Fruit fly (Drosophila melanogaster): ENCODE data around the gene Pdp1.

The Pdp1 gene

dm6 chr3L:7865747-7866387 is 1.3 kb downstream of the Pdp1 start:
- TF ChIP-seq usp (GFP tag; optimal IDR thresholded peaks at IDR 0.05): no peak
- TF ChIP-seq CG9705 (GFP tag; optimal IDR thresholded peaks at IDR 0.05): no peak
- no peak for TF ChIP-seq N (GFP tag; optimal IDR thresholded peaks at IDR 0.05)
- no peak for TF ChIP-seq HLH106 (tag; optimal IDR thresholded peaks at IDR 0.05)
- no peak for TF ChIP-seq lola (GFP tag; optimal IDR thresholded peaks at IDR 0.05)
- TF ChIP-seq sv (GFP tag; optimal IDR thresholded peaks at IDR 0.05): no peak
- no peak for TF ChIP-seq dmrt93B (GFP tag; optimal IDR thresholded peaks at IDR 0.05)
- no peak for TF ChIP-seq pan (optimal IDR thresholded peaks at IDR 0.05)

DNA sequence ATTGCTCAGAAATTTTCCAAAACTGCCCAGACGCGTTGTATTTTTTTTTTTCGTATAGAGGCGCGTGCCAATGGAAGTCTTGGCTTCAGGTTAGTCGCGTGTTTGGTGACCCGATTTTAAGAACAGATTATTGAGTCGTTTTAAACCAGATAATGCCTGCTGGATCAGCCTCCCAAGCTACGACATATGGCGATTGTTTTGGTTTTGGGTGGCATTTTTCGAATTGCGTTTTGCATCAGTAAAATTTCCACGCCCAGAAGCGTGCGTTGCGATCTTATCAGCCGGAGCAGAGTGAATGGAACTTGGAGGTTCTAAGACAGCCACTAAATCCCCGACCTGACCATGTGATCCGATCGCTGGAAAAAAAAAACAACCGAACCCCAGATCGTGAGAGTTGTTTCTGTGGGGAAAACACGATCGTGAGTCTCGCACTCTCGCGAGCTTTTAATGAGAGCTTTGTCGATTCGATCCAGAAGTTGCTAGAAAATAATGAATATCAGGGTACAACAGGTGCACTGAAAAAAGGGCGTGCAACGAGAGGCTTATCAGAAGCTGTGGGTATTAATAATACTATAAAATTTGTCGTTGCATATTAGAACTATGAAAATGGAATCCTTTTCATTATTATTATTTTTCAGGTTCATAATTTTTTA is 1.9 kb downstream of the Pdp1 start:
- TF ChIP-seq h (GFP tag; optimal IDR thresholded peaks at IDR 0.05): peak; percentile 40
- no peak for TF ChIP-seq Mio (GFP tag; optimal IDR thresholded peaks at IDR 0.05)
- TF ChIP-seq pan (optimal IDR thresholded peaks at IDR 0.05): no peak
- no peak for TF ChIP-seq sage (GFP tag; optimal IDR thresholded peaks at IDR 0.05)

dm6 chr3L:7863766-7864305 is 3.3 kb downstream of the Pdp1 start:
- TF ChIP-seq Dif (GFP tag; optimal IDR thresholded peaks at IDR 0.05; ENCODE audit: partially characterized antibody): no peak
- TF ChIP-seq fru (GFP tag; optimal IDR thresholded peaks at IDR 0.05): peak; percentile 70
- no peak for TF ChIP-seq tai (GFP tag; optimal IDR thresholded peaks at IDR 0.05)
- no peak for TF ChIP-seq jim (GFP tag; optimal IDR thresholded peaks at IDR 0.05)
- TF ChIP-seq Sp1 (GFP tag; optimal IDR thresholded peaks at IDR 0.05): peak; percentile 80
- peak; percentile 72 for TF ChIP-seq OdsH (GFP tag; optimal IDR thresholded peaks at IDR 0.05)
- TF ChIP-seq br (GFP tag; optimal IDR thresholded peaks at IDR 0.05): peak; percentile 23
- no peak for TF ChIP-seq CrebA (GFP tag; optimal IDR thresholded peaks at IDR 0.05; ENCODE audit: borderline replicate concordance)
- TF ChIP-seq ey (GFP tag; optimal IDR thresholded peaks at IDR 0.05): peak; percentile 54
- TF ChIP-seq foxo (GFP tag; optimal IDR thresholded peaks at IDR 0.05): peak in 1 of 2 experiments; percentile 78
- TF ChIP-seq brk (GFP tag; optimal IDR thresholded peaks at IDR 0.05): no peak
- TF ChIP-seq HLH106 (tag; optimal IDR thresholded peaks at IDR 0.05): peak; percentile 81
- no peak for TF ChIP-seq GATAd (GFP tag; optimal IDR thresholded peaks at IDR 0.05)
- TF ChIP-seq CG32264 (GFP tag; optimal IDR thresholded peaks at IDR 0.05): no peak
- no peak for TF ChIP-seq Hr83 (GFP tag; optimal IDR thresholded peaks at IDR 0.05; ENCODE audit: poor library complexity, severe bottlenecking)
- TF ChIP-seq Jra (GFP tag; optimal IDR thresholded peaks at IDR 0.05): peak; percentile 6
- no peak for TF ChIP-seq usp (GFP tag; optimal IDR thresholded peaks at IDR 0.05)
- peak; percentile 66 for TF ChIP-seq rgr (GFP tag; optimal IDR thresholded peaks at IDR 0.05)
- TF ChIP-seq Hnf4 (GFP tag; optimal IDR thresholded peaks at IDR 0.05): peak; percentile 40
- TF ChIP-seq Mio (GFP tag; optimal IDR thresholded peaks at IDR 0.05): no peak
- TF ChIP-seq dl (GFP tag; optimal IDR thresholded peaks at IDR 0.05; ENCODE audit: insufficient read depth in 1 of 2, partially characterized antibody in 2 of 2): no peak
- TF ChIP-seq Rel (GFP tag; optimal IDR thresholded peaks at IDR 0.05): no peak
- TF ChIP-seq Rel (tag; optimal IDR thresholded peaks at IDR 0.05): peak; percentile 52
- TF ChIP-seq CG9705 (GFP tag; optimal IDR thresholded peaks at IDR 0.05): peak; percentile 41
- TF ChIP-seq lola (GFP tag; optimal IDR thresholded peaks at IDR 0.05): no peak
- no peak for TF ChIP-seq Hr78 (GFP tag; optimal IDR thresholded peaks at IDR 0.05)
- TF ChIP-seq psq (GFP tag; optimal IDR thresholded peaks at IDR 0.05): peak; percentile 63
- no peak for TF ChIP-seq dsf (GFP tag; optimal IDR thresholded peaks at IDR 0.05; ENCODE audit: borderline replicate concordance)
- peak; percentile 64 for TF ChIP-seq dmrt93B (GFP tag; optimal IDR thresholded peaks at IDR 0.05)
- peak; percentile 1 for TF ChIP-seq Dfd (GFP tag; optimal IDR thresholded peaks at IDR 0.05)
- TF ChIP-seq h (GFP tag; optimal IDR thresholded peaks at IDR 0.05): peak; percentile 40

All from whole organism, wandering third instar larva.